Worm (Caenorhabditis elegans): Measurements from ENCODE around the gene R07E3.6.

- TF ChIP-seq W03F9.2 (tag; optimal IDR thresholded peaks at IDR 0.05) (no peak), him-1 (tag; optimal IDR thresholded peaks at IDR 0.05) (no peak), dao-5 (tag; optimal IDR thresholded peaks at IDR 0.05) (no peak)
Measured at ce11 chrX:10350151-10350550, 32.6 kb downstream of the R07E3.6 start.

All from whole organism, L4/young adult.